Fruit fly (Drosophila melanogaster): ENCODE data around the gene CG31626.
A peak's percentile ranks its signal among the peaks of the same experiment; 100 is the strongest.

Gene CG31626

dm6 chr2L:21219640-21220085 is 16.9 kb downstream of the CG31626 start (continued):
- TF ChIP-seq Dbx (GFP tag; IDR thresholded peaks at IDR 0.05), result peak; percentile 28; the same call in 1 of the 3 replicates
- peak; percentile 21 for TF ChIP-seq nom (GFP tag; optimal IDR thresholded peaks at IDR 0.05)
- 0 out of 2 replicates have a peak, but pooled peaks have one; percentile 13 for TF ChIP-seq sob (GFP tag; IDR thresholded peaks at IDR 0.05)
- peak; percentile 21; the same call in 1 of the 2 replicates for TF ChIP-seq Rfx (GFP tag; IDR thresholded peaks at IDR 0.05)
- TF ChIP-seq CG10959 (GFP tag; IDR thresholded peaks at IDR 0.05), result no peak
- no peak for TF ChIP-seq CG8290 (GFP tag; optimal IDR thresholded peaks at IDR 0.05)
- peak in 1 of 2 experiments; percentile 47 for TF ChIP-seq CG8290 (tag; optimal IDR thresholded peaks at IDR 0.05)
- TF ChIP-seq sug (tag; optimal IDR thresholded peaks at IDR 0.05), result peak; percentile 52
- TF ChIP-seq ken (GFP tag; IDR thresholded peaks at IDR 0.05), result peak; percentile 21; the same call in 1 of the 3 replicates
- no peak for TF ChIP-seq Optix (GFP tag; IDR thresholded peaks at IDR 0.05)
- no peak for TF ChIP-seq fru (optimal IDR thresholded peaks at IDR 0.05)
- TF ChIP-seq mirr (GFP tag; optimal IDR thresholded peaks at IDR 0.05), result peak; percentile 22
- TF ChIP-seq CG15479 (GFP tag; optimal IDR thresholded peaks at IDR 0.05), result peak; percentile 39
- no peak for TF ChIP-seq Hsf (GFP tag; optimal IDR thresholded peaks at IDR 0.05)
- TF ChIP-seq CG18599 (GFP tag; optimal IDR thresholded peaks at IDR 0.05), result peak; percentile 52
- TF ChIP-seq row (GFP tag; IDR thresholded peaks at IDR 0.05), result peak; percentile 50
- TF ChIP-seq CG4328 (GFP tag; optimal IDR thresholded peaks at IDR 0.05), result peak; percentile 5
- TF ChIP-seq cg (GFP tag; optimal IDR thresholded peaks at IDR 0.05), result peak; percentile 41
- peak; percentile 12 for TF ChIP-seq NfI (GFP tag; optimal IDR thresholded peaks at IDR 0.05)
- TF ChIP-seq ara (GFP tag; IDR thresholded peaks at IDR 0.05), result peak; percentile 32; the same call in 1 of the 2 replicates
- TF ChIP-seq chinmo (GFP tag; IDR thresholded peaks at IDR 0.05; ENCODE audit: partially characterized antibody), result 0 out of 4 replicates have a peak, but pooled peaks have one; percentile 61
- no peak for TF ChIP-seq Stat92E (GFP tag; optimal IDR thresholded peaks at IDR 0.05)
- TF ChIP-seq gfzf (GFP tag; optimal IDR thresholded peaks at IDR 0.05), result no peak
- TF ChIP-seq Drgx (GFP tag; IDR thresholded peaks at IDR 0.05), result 0 out of 2 replicates have a peak, but pooled peaks have one; percentile 28
- peak; percentile 1 for TF ChIP-seq exex (tag; optimal IDR thresholded peaks at IDR 0.05)
- TF ChIP-seq CG4360 (GFP tag; IDR thresholded peaks at IDR 0.05), result 0 out of 2 replicates have a peak, but pooled peaks have one; percentile 16
- TF ChIP-seq Med (GFP tag), result peak; percentile 71
- peak; percentile 3 for TF ChIP-seq scrt (GFP tag; optimal IDR thresholded peaks at IDR 0.05)
- peak; percentile 35 for TF ChIP-seq lab (GFP tag; optimal IDR thresholded peaks at IDR 0.05)
- no peak for TF ChIP-seq cas (GFP tag; IDR thresholded peaks at IDR 0.05)
- no peak for TF ChIP-seq CG2678 (tag; optimal IDR thresholded peaks at IDR 0.05)
- TF ChIP-seq D19B (GFP tag; optimal IDR thresholded peaks at IDR 0.05), result no peak
- no peak for TF ChIP-seq PHDP (tag; optimal IDR thresholded peaks at IDR 0.05)
- peak; percentile 29; the same call in 1 of the 2 replicates for TF ChIP-seq stc (GFP tag; IDR thresholded peaks at IDR 0.05)
- TF ChIP-seq shn (GFP tag; optimal IDR thresholded peaks at IDR 0.05), result peak; percentile 0
- 0 out of 2 replicates have a peak, but pooled peaks have one; percentile 21 for TF ChIP-seq seq (GFP tag; IDR thresholded peaks at IDR 0.05)
- peak; percentile 62 for TF ChIP-seq CG10543 (GFP tag; optimal IDR thresholded peaks at IDR 0.05)
- peak; percentile 18 for TF ChIP-seq abd-A (tag; optimal IDR thresholded peaks at IDR 0.05)
- TF ChIP-seq CG17385 (GFP tag; optimal IDR thresholded peaks at IDR 0.05), result peak; percentile 15
- no peak for TF ChIP-seq inv (GFP tag; IDR thresholded peaks at IDR 0.05; ENCODE audit: partially characterized antibody)
- 0 out of 3 replicates have a peak, but pooled peaks have one; percentile 23 for TF ChIP-seq CG6791 (GFP tag; IDR thresholded peaks at IDR 0.05; ENCODE audit: partially characterized antibody)
- peak; percentile 70 for TF ChIP-seq sens (GFP tag)
- TF ChIP-seq Bgb (GFP tag; IDR thresholded peaks at IDR 0.05; ENCODE audit: partially characterized antibody), result peak; percentile 41; the same call in 1 of the 2 replicates
- TF ChIP-seq eyg (GFP tag; optimal IDR thresholded peaks at IDR 0.05), result peak; percentile 12
- no peak for TF ChIP-seq NC2α (GFP tag; optimal IDR thresholded peaks at IDR 0.05)

All from whole organism, embryonic.